Worm (Caenorhabditis elegans): ENCODE data around the gene irld-4.

ce11 chrIV:14675789-14676188 is 42.9 kb downstream of the irld-4 start:
- TF ChIP-seq flt-1 (GFP tag; IDR thresholded peaks at IDR 0.05) (no peak), ref-1 (GFP tag; conservative IDR thresholded peaks at IDR 0.05) (no peak), klf-2 (GFP tag; conservative IDR thresholded peaks at IDR 0.05) (no peak), T22C8.4 (GFP tag; IDR thresholded peaks at IDR 0.05) (no peak), tab-1 (GFP tag; IDR thresholded peaks at IDR 0.05) (no peak), med-1 (GFP tag; optimal IDR thresholded peaks at IDR 0.05; ENCODE audit: insufficient read depth) (no peak)
